Worm (Caenorhabditis elegans) whole organism, L4/young adult: ENCODE results near the gene T14G8.6.

Experiments used
- W03F9.2 ChIP-seq: fragments of 150-350 bp; optimal IDR thresholded peaks from 2 replicates; lab custom pipeline; 2014; ENCODE audit warnings: missing biosample characterization, missing genetic modification characterization
- him-1 ChIP-seq: sonication (generic microtip); optimal IDR thresholded peaks from 2 replicates; lab custom pipeline; 2016; ENCODE audit warnings: missing genotype, missing genetic modification reagents, missing genetic modification characterization, missing compliant biosample characterization

DNA sequence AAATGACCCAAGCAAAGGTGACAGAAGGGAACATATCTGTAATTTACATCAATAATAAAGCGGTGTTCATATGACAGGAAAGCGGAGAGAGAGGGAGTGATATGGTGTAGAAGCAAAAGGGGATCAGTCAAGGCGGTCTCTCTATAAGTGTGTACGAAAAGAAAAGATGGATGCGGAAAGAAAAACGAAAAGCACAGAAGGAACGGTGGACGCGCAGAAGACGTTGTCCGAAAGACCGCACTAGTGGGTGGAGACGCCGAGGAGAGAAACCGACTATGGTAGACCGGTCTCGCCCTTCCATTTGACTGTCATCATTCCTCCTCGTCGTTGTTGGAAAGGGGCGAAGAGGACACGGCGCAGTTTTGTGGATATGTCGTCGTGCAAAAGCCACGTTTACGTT, 19.6 kb downstream of the T14G8.6 start, which contains the start of gene C52G5.2:
- TF ChIP-seq him-1 (no peak), W03F9.2 (tag; lab: Kevin White, UChicago) (no peak)
